Fruit fly (Drosophila melanogaster) whole organism, embryonic: ENCODE data around the gene alien.

Experiments used
- Adf1 ChIP-seq: fragments of 200-800 bp; sonication (Bioruptor generic); IDR thresholded peaks from 2 replicates; pipeline ENCODE4 v1.3.6; 2022; ENCODE audit warnings: missing biosample characterization, missing genetic modification characterization
- Atf3 ChIP-seq: fragments of 200-800 bp; sonication (Bioruptor generic); optimal IDR thresholded peaks from 3 replicates; lab custom pipeline; 2016; ENCODE audit warnings: missing biosample characterization, missing genetic modification characterization
- Awh ChIP-seq: fragments of 200-800 bp; sonication (Bioruptor generic); IDR thresholded peaks from 2 replicates; pipeline ENCODE4, ENCODE4 v1.3.6; 2022; ENCODE audit warnings: missing biosample characterization, missing genetic modification characterization
- CG10267 ChIP-seq: fragments of 200-800 bp; sonication (Bioruptor generic); optimal IDR thresholded peaks from 2 replicates; lab custom pipeline; 2018; ENCODE audit warnings: missing biosample characterization, mild to moderate bottlenecking, missing genetic modification characterization, moderate library complexity
- CG11093 ChIP-seq: fragments of 200-800 bp; sonication (Bioruptor generic); IDR thresholded peaks from 3 replicates; pipeline ENCODE4 v1.3.6; 2022; ENCODE audit warnings: missing biosample characterization, missing genetic modification characterization
- CG14014 ChIP-seq: fragments of 200-800 bp; sonication (Bioruptor generic); IDR thresholded peaks from 2 replicates; pipeline ENCODE4 v1.3.6; 2022; ENCODE audit warnings: missing biosample characterization, missing genetic modification characterization
- CG15011 ChIP-seq: fragments of 200-800 bp; sonication (Bioruptor generic); optimal IDR thresholded peaks from 3 replicates; lab custom pipeline; 2018; ENCODE audit warnings: missing biosample characterization, mild to moderate bottlenecking, missing genetic modification characterization
- CG15269 ChIP-seq: fragments of 200-800 bp; sonication (Bioruptor generic); optimal IDR thresholded peaks from 2 replicates; lab custom pipeline; 2018; ENCODE audit warnings: missing biosample characterization, mild to moderate bottlenecking, missing genetic modification characterization, moderate library complexity
- CG1602 ChIP-seq: fragments of 200-800 bp; sonication (Bioruptor generic); optimal IDR thresholded peaks from 3 replicates; lab custom pipeline; 2016; ENCODE audit warnings: missing biosample characterization, missing genetic modification characterization
- CG16813 ChIP-seq: fragments of 200-800 bp; sonication (Bioruptor generic); IDR thresholded peaks from 3 replicates; pipeline ENCODE4 v1.3.6; 2022; ENCODE audit warnings: missing biosample characterization, missing genetic modification characterization; ENCODE audit not compliant: partially characterized antibody
- CG17186 ChIP-seq: fragments of 200-800 bp; sonication (Bioruptor generic); optimal IDR thresholded peaks from 3 replicates; lab custom pipeline; 2017; ENCODE audit warnings: missing biosample characterization, missing genetic modification reagents, missing genetic modification characterization
- CG17385 ChIP-seq: fragments of 200-800 bp; sonication (Bioruptor generic); optimal IDR thresholded peaks from 3 replicates; lab custom pipeline; 2018; ENCODE audit warnings: missing biosample characterization, mild to moderate bottlenecking, missing genetic modification characterization
- CG17568 ChIP-seq: fragments of 200-800 bp; sonication (Bioruptor generic); optimal IDR thresholded peaks from 2 replicates; lab custom pipeline; 2018; ENCODE audit warnings: missing biosample characterization, mild to moderate bottlenecking, missing genetic modification characterization, moderate library complexity
- CG18764 ChIP-seq: fragments of 200-800 bp; sonication (Bioruptor generic); optimal IDR thresholded peaks from 3 replicates; lab custom pipeline; 2016; ENCODE audit warnings: missing biosample characterization, missing genetic modification characterization
- CG2875 ChIP-seq: fragments of 200-800 bp; sonication (Bioruptor generic); optimal IDR thresholded peaks from 2 replicates; lab custom pipeline; 2017; ENCODE audit warnings: missing biosample characterization, mild to moderate bottlenecking, missing genetic modification characterization, missing genetic modification reagents
- CG30020 ChIP-seq: fragments of 200-800 bp; optimal IDR thresholded peaks from 2 replicates; lab custom pipeline; 2019; ENCODE audit warnings: missing biosample characterization, mild to moderate bottlenecking, missing genetic modification characterization, moderate library complexity
- CG31365 ChIP-seq: fragments of 200-800 bp; sonication (Bioruptor generic); optimal IDR thresholded peaks from 2 replicates; lab custom pipeline; 2018; ENCODE audit warnings: missing biosample characterization, mild to moderate bottlenecking, missing genetic modification characterization
- CG4617 ChIP-seq: fragments of 200-800 bp; sonication (Bioruptor generic); optimal IDR thresholded peaks from 3 replicates; lab custom pipeline; 2016; ENCODE audit warnings: missing biosample characterization, missing genetic modification characterization, borderline replicate concordance
- CG4730 ChIP-seq: fragments of 200-800 bp; sonication (Bioruptor generic); IDR thresholded peaks from 2 replicates; pipeline ENCODE4 v1.3.6; 2022; ENCODE audit warnings: missing biosample characterization, missing genetic modification characterization
- CG4854 ChIP-seq: fragments of 200-800 bp; sonication (Bioruptor generic); optimal IDR thresholded peaks from 2 replicates; lab custom pipeline; 2016; ENCODE audit warnings: missing biosample characterization, missing genetic modification characterization, inconsistent platforms
- Dp ChIP-seq: fragments of 200-800 bp; sonication (Bioruptor generic); optimal IDR thresholded peaks from 2 replicates; lab custom pipeline; 2018; ENCODE audit warnings: missing biosample characterization, mild to moderate bottlenecking, missing genetic modification characterization, moderate library complexity
- HHEX ChIP-seq: fragments of 200-800 bp; sonication (Bioruptor generic); optimal IDR thresholded peaks from 3 replicates; lab custom pipeline; 2017; ENCODE audit warnings: missing biosample characterization, mild to moderate bottlenecking, missing genetic modification characterization, missing genetic modification reagents
- HLH3B ChIP-seq: fragments of 200-800 bp; sonication (Bioruptor generic); IDR thresholded peaks from 2 replicates; pipeline ENCODE4 v1.3.6; 2022; ENCODE audit warnings: missing biosample characterization, missing genetic modification characterization
- HLHmδ ChIP-seq: fragments of 200-800 bp; sonication (Bioruptor generic); optimal IDR thresholded peaks from 2 replicates; lab custom pipeline; 2018; ENCODE audit warnings: missing biosample characterization, mild to moderate bottlenecking, missing genetic modification characterization, moderate library complexity
- Max ChIP-seq: fragments of 200-800 bp; sonication (Bioruptor generic); optimal IDR thresholded peaks from 2 replicates; lab custom pipeline; 2016; ENCODE audit warnings: missing biosample characterization, mild to moderate bottlenecking, missing genetic modification characterization
- NK7.1 ChIP-seq: fragments of 200-800 bp; sonication (Bioruptor generic); optimal IDR thresholded peaks from 3 replicates; lab custom pipeline; 2016; ENCODE audit warnings: missing biosample characterization, missing genetic modification characterization
- Neu2 ChIP-seq: fragments of 200-800 bp; sonication (Bioruptor generic); optimal IDR thresholded peaks from 3 replicates; lab custom pipeline; 2016; ENCODE audit warnings: missing biosample characterization, missing genetic modification characterization, borderline replicate concordance
- Nf-YB ChIP-seq: fragments of 200-800 bp; sonication (Bioruptor generic); optimal IDR thresholded peaks from 3 replicates; lab custom pipeline; 2019; ENCODE audit warnings: missing biosample characterization, mild to moderate bottlenecking, missing genetic modification characterization, moderate library complexity
- Sox102F ChIP-seq: fragments of 200-800 bp; sonication (Bioruptor generic); optimal IDR thresholded peaks from 2 replicates; lab custom pipeline; 2018; ENCODE audit warnings: missing biosample characterization, mild to moderate bottlenecking, missing genetic modification characterization, moderate library complexity
- Spps ChIP-seq: fragments of 200-800 bp; sonication (Bioruptor generic); optimal IDR thresholded peaks from 2 replicates; lab custom pipeline; 2018; ENCODE audit warnings: missing biosample characterization, mild to moderate bottlenecking, missing genetic modification characterization
- Stat92E ChIP-seq, 3 experiments: fragments of >200 bp in 2 of 3; fragments of 200-800 bp in 1 of 3; sonication (Bioruptor generic) in 1 of 3; optimal IDR thresholded peaks; 2 replicates each; lab custom pipeline; 2017 to 2019; ENCODE audit warnings: missing biosample characterization in 3 of 3, missing genetic modification characterization in 3 of 3, mild to moderate bottlenecking in 1 of 3, moderate library complexity in 1 of 3
- aop ChIP-seq: fragments of 200-800 bp; sonication (Bioruptor generic); IDR thresholded peaks from 2 replicates; pipeline ENCODE4 v1.3.6; 2022; ENCODE audit warnings: missing biosample characterization, missing genetic modification characterization
- br ChIP-seq: fragments of >200 bp; optimal IDR thresholded peaks from 2 replicates; lab custom pipeline; 2017
- btn ChIP-seq: fragments of 200-800 bp; sonication (Bioruptor generic); optimal IDR thresholded peaks from 2 replicates; lab custom pipeline; 2016; ENCODE audit warnings: missing biosample characterization, missing genetic modification characterization
- crp ChIP-seq, 2 experiments: fragments of 200-800 bp; sonication (Bioruptor generic); optimal IDR thresholded peaks; 2 replicates in 1 of 2; 3 replicates in 1 of 2; lab custom pipeline; 2017; ENCODE audit warnings: missing biosample characterization in 2 of 2, missing genetic modification characterization in 2 of 2, mild to moderate bottlenecking in 1 of 2, moderate library complexity in 1 of 2
- dm ChIP-seq: fragments of 200-800 bp; sonication (Bioruptor generic); optimal IDR thresholded peaks from 3 replicates; lab custom pipeline; 2016; ENCODE audit warnings: missing biosample characterization, missing genetic modification characterization
- fd102C ChIP-seq: fragments of 200-800 bp; sonication (Bioruptor generic); optimal IDR thresholded peaks from 2 replicates; lab custom pipeline; 2018; ENCODE audit warnings: missing biosample characterization, mild to moderate bottlenecking, missing genetic modification characterization, moderate library complexity
- fd3F ChIP-seq: fragments of 200-800 bp; sonication (Bioruptor generic); optimal IDR thresholded peaks from 2 replicates; lab custom pipeline; 2018; ENCODE audit warnings: missing biosample characterization, mild to moderate bottlenecking, missing genetic modification characterization, moderate library complexity
- grau ChIP-seq: fragments of 200-800 bp; optimal IDR thresholded peaks from 3 replicates; lab custom pipeline; 2019; ENCODE audit warnings: missing biosample characterization, mild to moderate bottlenecking, missing genetic modification characterization, moderate library complexity
- gro ChIP-seq: fragments of 200-800 bp; sonication (Bioruptor generic); optimal IDR thresholded peaks from 2 replicates; lab custom pipeline; 2016; ENCODE audit warnings: missing biosample characterization, missing genetic modification characterization
- mirr ChIP-seq: fragments of 200-800 bp; sonication (Bioruptor generic); optimal IDR thresholded peaks from 3 replicates; lab custom pipeline; 2018; ENCODE audit warnings: missing biosample characterization, mild to moderate bottlenecking, missing genetic modification characterization
- oc ChIP-seq: fragments of 200-800 bp; sonication (Bioruptor generic); optimal IDR thresholded peaks from 2 replicates; lab custom pipeline; 2018; ENCODE audit warnings: missing biosample characterization, mild to moderate bottlenecking, missing genetic modification characterization, moderate library complexity
- pzg ChIP-seq: fragments of 200-800 bp; sonication (Bioruptor generic); optimal IDR thresholded peaks from 3 replicates; lab custom pipeline; 2018; ENCODE audit warnings: missing biosample characterization, mild to moderate bottlenecking, missing genetic modification characterization, moderate library complexity
- shn ChIP-seq: fragments of 200-800 bp; sonication (Bioruptor generic); optimal IDR thresholded peaks from 3 replicates; lab custom pipeline; 2016; ENCODE audit warnings: missing biosample characterization, missing genetic modification characterization
- slou ChIP-seq: fragments of 200-800 bp; sonication (Bioruptor generic); optimal IDR thresholded peaks from 3 replicates; lab custom pipeline; 2016; ENCODE audit warnings: missing biosample characterization, missing genetic modification characterization
- tap ChIP-seq: fragments of 200-800 bp; optimal IDR thresholded peaks from 3 replicates; lab custom pipeline; 2019; ENCODE audit warnings: missing biosample characterization, mild to moderate bottlenecking, missing genetic modification characterization, moderate library complexity
- trem ChIP-seq: fragments of 200-800 bp; optimal IDR thresholded peaks from 3 replicates; lab custom pipeline; 2019; ENCODE audit warnings: missing biosample characterization, mild to moderate bottlenecking, missing genetic modification characterization, moderate library complexity
- trh ChIP-seq: fragments of 200-800 bp; sonication (Bioruptor generic); optimal IDR thresholded peaks from 2 replicates; lab custom pipeline; 2016; ENCODE audit warnings: missing biosample characterization, missing genetic modification characterization
- ttk ChIP-seq: fragments of 200-800 bp; sonication (Bioruptor generic); IDR thresholded peaks from 2 replicates; pipeline ENCODE4 v2.1.2; 2022; ENCODE audit warnings: missing biosample characterization, missing genetic modification characterization

The alien gene

dm6 chr2L:8952194-8953037 lies 44.8 kb downstream of the alien start (continued):
- TF ChIP-seq Max (no peak), Stat92E (GFP tag; optimal IDR thresholded peaks at IDR 0.05; lab: Kevin White, UChicago) (no peak), CG31365 (no peak), dm (GFP tag; lab: Kevin White, UChicago) (peak; percentile 24), Spps (no peak), shn (GFP tag; lab: Kevin White, UChicago) (peak; percentile 58), oc (tag; lab: Kevin White, UChicago) (no peak), pzg (GFP tag; lab: Kevin White, UChicago) (peak; percentile 9), CG4617 (no peak), CG4730 (0 out of 2 replicates have a peak, but pooled peaks have one; percentile 26), grau (peak; percentile 47), Awh (GFP tag; lab: Robert Waterston, UW) (no peak), fd3F (GFP tag; lab: Kevin White, UChicago) (no peak), CG10267 (tag; lab: Kevin White, UChicago) (no peak), CG18764 (peak; percentile 29), CG17568 (GFP tag; lab: Kevin White, UChicago) (no peak), br (no peak), crp (GFP tag; optimal IDR thresholded peaks at IDR 0.05; lab: Kevin White, UChicago) (no peak), CG17186 (GFP tag; lab: Kevin White, UChicago) (no peak), CG2875 (GFP tag; lab: Kevin White, UChicago) (peak; percentile 33), tap (tag; lab: Kevin White, UChicago) (no peak), slou (GFP tag; lab: Kevin White, UChicago) (no peak), NK7.1 (no peak), aop (no peak), Nf-YB (no peak), CG1602 (GFP tag; lab: Kevin White, UChicago) (peak; percentile 4), HLH3B (peak; percentile 42; the same call in 1 of the 2 replicates), mirr (GFP tag; lab: Kevin White, UChicago) (peak; percentile 42), HHEX (GFP tag; lab: Kevin White, UChicago) (peak; percentile 52), Atf3 (GFP tag; lab: Kevin White, UChicago) (no peak), CG16813 (GFP tag; lab: Robert Waterston, UW) (peak; percentile 74), Sox102F (GFP tag; lab: Kevin White, UChicago) (peak; percentile 24), trem (tag; lab: Kevin White, UChicago) (peak; percentile 35), CG30020 (no peak), HLHmδ (GFP tag; lab: Kevin White, UChicago) (no peak), CG11093 (GFP tag; lab: Robert Waterston, UW) (no peak), Adf1 (GFP tag; lab: Robert Waterston, UW) (no peak), ttk (GFP tag; lab: Robert Waterston, UW) (peak; percentile 49), gro (GFP tag; lab: Kevin White, UChicago) (peak; percentile 17), Neu2 (GFP tag; lab: Kevin White, UChicago) (no peak), Dp (peak; percentile 14), btn (GFP tag; lab: Kevin White, UChicago) (no peak), CG4854 (GFP tag; lab: Kevin White, UChicago) (no peak), CG14014 (GFP tag; lab: Robert Waterston, UW) (peak; percentile 61; the same call in 1 of the 2 replicates), CG15011 (GFP tag; lab: Kevin White, UChicago) (no peak), fd102C (GFP tag; lab: Kevin White, UChicago) (no peak), trh (GFP tag; lab: Kevin White, UChicago) (no peak), CG17385 (GFP tag; lab: Kevin White, UChicago) (peak; percentile 36), CG15269 (tag; lab: Kevin White, UChicago) (peak; percentile 39)
